Worm (Caenorhabditis elegans): Measurements from ENCODE around the gene fipr-5.
A peak's percentile ranks its signal among the peaks of the same experiment; 100 is the strongest.

The fipr-5 gene

DNA sequence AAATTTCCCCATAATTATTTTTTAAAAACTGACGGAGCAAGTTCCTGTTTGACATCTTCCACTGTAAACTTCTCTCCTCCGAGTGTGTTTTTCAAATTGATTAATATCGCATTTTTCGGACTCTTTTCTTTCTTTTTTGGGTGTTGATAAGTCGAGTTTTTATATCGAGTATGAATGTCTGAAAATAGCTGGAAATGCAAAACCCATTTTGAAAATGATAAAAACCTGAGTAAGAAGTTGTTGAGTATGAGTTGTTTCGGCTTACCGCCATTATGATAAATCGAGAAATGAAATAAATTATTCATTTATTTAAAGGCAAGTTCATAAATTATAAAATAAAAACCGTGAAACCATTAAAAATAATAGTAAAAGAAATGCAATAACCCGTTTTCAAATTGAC, 35.5 kb downstream of the fipr-5 start, which contains the start of gene ZK856.18:
Gene ZK856.18 (minus strand): TSS at position 289 of the 400 bp plus-strand sequence.
- TF ChIP-seq unc-62 (GFP tag; optimal IDR thresholded peaks at IDR 0.05) = no peak
- no peak for TF ChIP-seq lin-15B (tag; optimal IDR thresholded peaks at IDR 0.05)
- TF ChIP-seq tbx-2 (tag; optimal IDR thresholded peaks at IDR 0.05) = no peak
- TF ChIP-seq R02D3.7 (tag; optimal IDR thresholded peaks at IDR 0.05) = no peak
- TF ChIP-seq fkh-10 (GFP tag; optimal IDR thresholded peaks at IDR 0.05) = no peak
- TF ChIP-seq ztf-11 (tag; optimal IDR thresholded peaks at IDR 0.05) = no peak

DNA sequence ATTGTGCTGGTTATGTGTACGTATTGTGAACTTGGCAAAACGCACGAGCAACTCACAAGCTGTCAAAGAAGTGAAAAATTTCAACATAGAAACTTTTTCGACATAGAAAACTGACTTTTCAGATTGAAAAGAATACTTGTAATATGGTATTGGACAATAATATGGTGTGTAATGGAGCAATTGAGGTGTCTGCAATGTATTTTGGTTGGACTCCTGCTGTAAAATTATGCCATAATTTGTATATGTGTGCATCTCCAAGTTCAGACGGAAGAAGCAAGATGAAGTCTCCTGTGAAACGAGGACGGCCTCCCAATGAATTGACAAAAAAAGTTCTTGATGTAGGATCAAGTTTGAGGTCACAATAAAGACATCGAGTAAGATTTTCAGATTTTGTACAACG, 37.4 kb downstream of the fipr-5 start:
- TF ChIP-seq unc-39 (tag; optimal IDR thresholded peaks at IDR 0.05) (no peak), lin-15B (tag; optimal IDR thresholded peaks at IDR 0.05) (no peak), skn-1 (tag; optimal IDR thresholded peaks at IDR 0.05) (no peak), fkh-2 (tag; optimal IDR thresholded peaks at IDR 0.05) (no peak), fos-1 (tag; optimal IDR thresholded peaks at IDR 0.05) (no peak), nhr-11 (tag; optimal IDR thresholded peaks at IDR 0.05) (no peak), R02D3.7 (tag; optimal IDR thresholded peaks at IDR 0.05) (no peak), mdl-1 (tag; optimal IDR thresholded peaks at IDR 0.05) (no peak), lsy-12 (tag; optimal IDR thresholded peaks at IDR 0.05) (no peak), pqm-1 (tag; optimal IDR thresholded peaks at IDR 0.05) (no peak), mml-1 (tag; optimal IDR thresholded peaks at IDR 0.05) (no peak), nfya-1 (tag; optimal IDR thresholded peaks at IDR 0.05; ENCODE audit: insufficient read depth) (no peak), ceh-82 (tag; optimal IDR thresholded peaks at IDR 0.05) (no peak), fkh-10 (GFP tag; optimal IDR thresholded peaks at IDR 0.05) (no peak), ztf-11 (tag; optimal IDR thresholded peaks at IDR 0.05) (no peak), nhr-43 (tag; optimal IDR thresholded peaks at IDR 0.05; ENCODE audit: poor library complexity, severe bottlenecking) (no peak), eor-1 (tag; optimal IDR thresholded peaks at IDR 0.05) (no peak), aly-2 (tag; optimal IDR thresholded peaks at IDR 0.05) (no peak)

ce11 chrV:10182984-10183383, 38.2 kb downstream of the fipr-5 start, which contains the start of gene ZK856.4:
Gene ZK856.4, plus strand, starts transcription at chrV:10183284.
- TF ChIP-seq lsy-12 (tag; optimal IDR thresholded peaks at IDR 0.05) (no peak), fkh-2 (tag; optimal IDR thresholded peaks at IDR 0.05) (no peak), pqm-1 (tag; optimal IDR thresholded peaks at IDR 0.05) (no peak), ceh-82 (tag; optimal IDR thresholded peaks at IDR 0.05) (no peak)

ce11 chrV:10179235-10179634, 42.0 kb downstream of the fipr-5 start, which contains the start of gene cul-5:
Gene cul-5, plus strand, starts transcription at chrV:10179535.
- TF ChIP-seq unc-39 (tag; optimal IDR thresholded peaks at IDR 0.05) (no peak), nhr-23 (tag; optimal IDR thresholded peaks at IDR 0.05) (no peak), elt-2 (tag; optimal IDR thresholded peaks at IDR 0.05) (peak; percentile 28), pqm-1 (tag; optimal IDR thresholded peaks at IDR 0.05) (peak; percentile 35), mml-1 (tag; optimal IDR thresholded peaks at IDR 0.05) (no peak), pha-4 (tag; optimal IDR thresholded peaks at IDR 0.05) (peak; percentile 29), nhr-11 (tag; optimal IDR thresholded peaks at IDR 0.05) (no peak)

ce11 chrV:10178166-10178565, 43.1 kb downstream of the fipr-5 start:
- TF ChIP-seq nhr-28 (tag; optimal IDR thresholded peaks at IDR 0.05) (no peak), lsy-12 (tag; optimal IDR thresholded peaks at IDR 0.05) (no peak), ceh-9 (tag; optimal IDR thresholded peaks at IDR 0.05) (no peak), lin-15B (tag; optimal IDR thresholded peaks at IDR 0.05) (peak; percentile 72), fos-1 (tag; optimal IDR thresholded peaks at IDR 0.05) (no peak), ZK546.5 (tag; optimal IDR thresholded peaks at IDR 0.05) (no peak), ama-1 (optimal IDR thresholded peaks at IDR 0.05) (no peak), sea-2 (GFP tag; optimal IDR thresholded peaks at IDR 0.05) (no peak), egl-5 (tag; optimal IDR thresholded peaks at IDR 0.05) (no peak), ceh-82 (tag; optimal IDR thresholded peaks at IDR 0.05) (no peak), unc-62 (GFP tag; optimal IDR thresholded peaks at IDR 0.05) (no peak), nhr-12 (tag; optimal IDR thresholded peaks at IDR 0.05) (no peak), skn-1 (tag; optimal IDR thresholded peaks at IDR 0.05) (peak; percentile 69), jun-1 (tag; optimal IDR thresholded peaks at IDR 0.05) (peak; percentile 10), nhr-77 (tag; optimal IDR thresholded peaks at IDR 0.05) (no peak), ceh-16 (tag; optimal IDR thresholded peaks at IDR 0.05) (no peak), daf-12 (tag; optimal IDR thresholded peaks at IDR 0.05) (no peak), nfya-1 (tag; optimal IDR thresholded peaks at IDR 0.05; ENCODE audit: insufficient read depth) (peak; percentile 45), unc-39 (tag; optimal IDR thresholded peaks at IDR 0.05) (no peak), mml-1 (tag; optimal IDR thresholded peaks at IDR 0.05) (no peak), tbx-2 (tag; optimal IDR thresholded peaks at IDR 0.05) (no peak), eor-1 (tag; optimal IDR thresholded peaks at IDR 0.05) (no peak), ceh-28 (tag; optimal IDR thresholded peaks at IDR 0.05) (no peak), elt-3 (tag; optimal IDR thresholded peaks at IDR 0.05) (no peak), pha-4 (tag; optimal IDR thresholded peaks at IDR 0.05) (peak; percentile 73), nhr-43 (tag; optimal IDR thresholded peaks at IDR 0.05; ENCODE audit: poor library complexity, severe bottlenecking) (peak; percentile 66), mdl-1 (tag; optimal IDR thresholded peaks at IDR 0.05) (no peak), snpc-4 (tag; optimal IDR thresholded peaks at IDR 0.05) (peak; percentile 45), ztf-11 (tag; optimal IDR thresholded peaks at IDR 0.05) (no peak), hmg-11 (tag; optimal IDR thresholded peaks at IDR 0.05) (no peak), nhr-25 (tag; optimal IDR thresholded peaks at IDR 0.05) (peak; percentile 85), aly-2 (tag; optimal IDR thresholded peaks at IDR 0.05) (no peak), fkh-10 (GFP tag; optimal IDR thresholded peaks at IDR 0.05) (no peak), pqm-1 (tag; optimal IDR thresholded peaks at IDR 0.05) (peak; percentile 9), nhr-11 (tag; optimal IDR thresholded peaks at IDR 0.05) (no peak), ztf-4 (tag; optimal IDR thresholded peaks at IDR 0.05) (no peak), zag-1 (tag; optimal IDR thresholded peaks at IDR 0.05) (no peak), R02D3.7 (tag; optimal IDR thresholded peaks at IDR 0.05) (no peak)

Data from whole organism, L3 larva.